Worm (Caenorhabditis elegans) whole organism, early embryonic: Measurements from ENCODE around the gene ttr-29.

ENCODE experiments used
- B0310.2 ChIP-seq: sonication (generic microtip); optimal IDR thresholded peaks from 2 replicates; lab custom pipeline; 2016; ENCODE audit warnings: mild to moderate bottlenecking, missing genetic modification characterization, missing compliant biosample characterization
- F13C5.2 ChIP-seq: sonication (generic microtip); optimal IDR thresholded peaks from 2 replicates; lab custom pipeline; 2017; ENCODE audit warnings: mild to moderate bottlenecking, missing genetic modification characterization, inconsistent platforms, missing compliant biosample characterization
- ama-1 ChIP-seq: fragments of 150-350 bp; optimal IDR thresholded peaks from 2 replicates; lab custom pipeline; 2014
- ceh-13 ChIP-seq: fragments of 200-800 bp; sonication (Bioruptor generic); optimal IDR thresholded peaks from 2 replicates; lab custom pipeline; 2018; ENCODE audit warnings: mild to moderate bottlenecking, missing genetic modification characterization, missing compliant biosample characterization
- flt-1 ChIP-seq: fragments of 200-800 bp; sonication (Bioruptor generic); IDR thresholded peaks from 2 replicates; pipeline ENCODE4 v1.3.6; 2022; ENCODE audit warnings: missing genetic modification characterization, missing compliant biosample characterization
- hmbx-1 ChIP-seq: sonication (generic microtip); optimal IDR thresholded peaks from 2 replicates; lab custom pipeline; 2016; ENCODE audit warnings: mild to moderate bottlenecking, missing genetic modification characterization, missing compliant biosample characterization
- hmg-4 ChIP-seq: fragments of 200-800 bp; sonication (Bioruptor generic); optimal IDR thresholded peaks from 2 replicates; lab custom pipeline; 2018; ENCODE audit warnings: mild to moderate bottlenecking, missing genetic modification characterization, missing compliant biosample characterization
- hnd-1 ChIP-seq: sonication (generic microtip); optimal IDR thresholded peaks from 2 replicates; lab custom pipeline; 2016; ENCODE audit warnings: missing genetic modification characterization, missing compliant biosample characterization
- pes-1 ChIP-seq: fragments of 200-800 bp; sonication (Bioruptor generic); IDR thresholded peaks from 2 replicates; pipeline ENCODE4 v1.3.6; 2022; ENCODE audit warnings: missing genetic modification reagents, missing genetic modification characterization, missing compliant biosample characterization
- tbx-11 ChIP-seq: fragments of 200-800 bp; sonication (Bioruptor generic); IDR thresholded peaks from 2 replicates; pipeline ENCODE4 v1.3.6; 2022; ENCODE audit warnings: missing genetic modification characterization, missing compliant biosample characterization
- tbx-37 ChIP-seq: fragments of 200-800 bp; sonication (Bioruptor generic); conservative IDR thresholded peaks from 2 replicates; pipeline ENCODE4 v1.3.6; 2022; ENCODE audit warnings: missing genetic modification reagents, missing genetic modification characterization, missing compliant biosample characterization
- tra-4 ChIP-seq: sonication (generic microtip); optimal IDR thresholded peaks from 2 replicates; lab custom pipeline; 2017; ENCODE audit warnings: missing genetic modification characterization, missing compliant biosample characterization

DNA sequence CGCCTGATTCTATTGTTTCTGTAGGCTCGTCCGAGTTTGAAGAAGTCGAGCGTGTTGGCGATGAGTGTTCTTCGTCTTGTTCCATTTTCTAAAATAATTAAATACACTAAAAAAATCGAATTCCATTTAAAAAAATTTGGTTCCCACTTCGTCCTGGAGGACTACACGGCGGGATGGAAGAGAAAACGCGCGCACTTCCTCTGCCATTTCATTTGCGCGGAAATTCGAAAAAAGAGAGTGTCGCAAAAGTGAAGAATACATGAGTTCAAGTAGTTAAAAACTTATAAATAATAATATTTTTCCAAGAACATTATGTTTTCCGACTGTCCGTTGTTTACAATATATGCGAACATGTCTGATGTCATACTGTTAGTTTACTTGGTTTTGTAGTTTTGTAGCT is 36.7 kb downstream of the ttr-29 start, which contains the start of gene T07F10.3:
- TF ChIP-seq tra-4 (tag; lab: Kevin White, UChicago) (no peak), tbx-11 (GFP tag; lab: Robert Waterston, UW) (no peak), hmg-4 (GFP tag; lab: Kevin White, UChicago) (peak; percentile 57), ama-1 (lab: Kevin White, UChicago) (no peak), pes-1 (no peak), flt-1 (GFP tag; lab: Robert Waterston, UW) (peak; percentile 57), B0310.2 (no peak), hmbx-1 (no peak), tbx-37 (GFP tag; lab: Robert Waterston, UW) (peak; percentile 96), ceh-13 (no peak), F13C5.2 (tag; lab: Kevin White, UChicago) (peak; percentile 26), hnd-1 (tag; lab: Kevin White, UChicago) (peak; percentile 53)
